Fruit fly (Drosophila melanogaster): ENCODE data around the gene CG7800.

DNA sequence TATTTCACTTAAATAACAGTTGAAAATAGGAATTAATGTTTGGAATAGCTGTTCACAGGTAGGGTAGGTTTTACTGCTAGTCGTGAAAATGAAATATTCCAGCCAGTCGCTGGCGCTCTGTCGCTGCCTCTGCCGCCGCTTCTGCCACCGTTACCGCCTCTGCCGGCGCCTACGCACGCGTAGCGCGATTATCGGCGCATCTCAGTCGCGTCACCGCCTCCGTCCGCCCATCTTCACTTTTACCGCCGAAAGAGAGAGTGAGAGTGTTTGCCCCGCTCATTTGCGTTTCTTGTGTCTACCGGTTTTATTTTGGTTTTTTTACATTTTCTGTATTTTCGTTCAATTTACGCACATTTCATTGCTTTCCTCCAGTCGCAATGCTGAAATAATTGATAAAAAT is 33.8 kb downstream of the CG7800 start:
- TF ChIP-seq ham (GFP tag; IDR thresholded peaks at IDR 0.05) (no peak), sim (GFP tag; IDR thresholded peaks at IDR 0.05) (no peak), tx (GFP tag; optimal IDR thresholded peaks at IDR 0.05) (no peak), yki (optimal IDR thresholded peaks at IDR 0.05) (no peak), NC2α (GFP tag; optimal IDR thresholded peaks at IDR 0.05) (no peak)

Data from whole organism, embryonic.